Worm (Caenorhabditis elegans): ENCODE results near the gene oga-1.

Gene oga-1

ce11 chrX:9336227-9336626, 11.0 kb downstream of the oga-1 start:
- TF ChIP-seq blmp-1 (tag; optimal IDR thresholded peaks at IDR 0.05): peak; percentile 20
- no peak for TF ChIP-seq tbx-2 (tag; optimal IDR thresholded peaks at IDR 0.05)
- no peak for TF ChIP-seq ceh-90 (tag; optimal IDR thresholded peaks at IDR 0.05)
- peak in 1 of 6 experiments; percentile 24 for TF ChIP-seq elt-3 (tag; optimal IDR thresholded peaks at IDR 0.05)
- TF ChIP-seq nhr-85 (tag): peak; percentile 51

ce11 chrX:9330721-9331212, 16.5 kb downstream of the oga-1 start, which contains the start of gene T20B5.2:
Gene T20B5.2, plus strand, starts transcription at chrX:9331162.
- peak; percentile 59 for TF ChIP-seq tbx-2 (tag; optimal IDR thresholded peaks at IDR 0.05)
- peak; percentile 27 for TF ChIP-seq nhr-77 (tag; optimal IDR thresholded peaks at IDR 0.05)
- TF ChIP-seq pax-3 (tag; optimal IDR thresholded peaks at IDR 0.05): no peak
- peak; percentile 26 for TF ChIP-seq sup-37 (GFP tag; optimal IDR thresholded peaks at IDR 0.05)
- TF ChIP-seq egl-13 (tag; optimal IDR thresholded peaks at IDR 0.05): no peak
- TF ChIP-seq zag-1 (tag; optimal IDR thresholded peaks at IDR 0.05): no peak
- TF ChIP-seq nhr-28 (tag; optimal IDR thresholded peaks at IDR 0.05): no peak
- TF ChIP-seq ztf-4 (tag; optimal IDR thresholded peaks at IDR 0.05): no peak
- TF ChIP-seq skn-1 (tag; optimal IDR thresholded peaks at IDR 0.05): no peak
- TF ChIP-seq lin-14 (GFP tag; optimal IDR thresholded peaks at IDR 0.05): peak; percentile 36

ce11 chrX:9324962-9325361, 22.3 kb downstream of the oga-1 start:
- TF ChIP-seq nhr-90 (tag; optimal IDR thresholded peaks at IDR 0.05; ENCODE audit: poor library complexity): no peak
- peak; percentile 18 for TF ChIP-seq fkh-8 (tag; optimal IDR thresholded peaks at IDR 0.05)
- TF ChIP-seq nhr-47 (tag; optimal IDR thresholded peaks at IDR 0.05): peak; percentile 53
- TF ChIP-seq vab-15 (tag; optimal IDR thresholded peaks at IDR 0.05): no peak
- no peak for TF ChIP-seq zip-4 (GFP tag; optimal IDR thresholded peaks at IDR 0.05)
- peak; percentile 31 for TF ChIP-seq nhr-71 (tag; optimal IDR thresholded peaks at IDR 0.05)
- no peak for TF ChIP-seq ceh-63 (GFP tag; optimal IDR thresholded peaks at IDR 0.05)
- no peak for TF ChIP-seq nhr-76 (tag; optimal IDR thresholded peaks at IDR 0.05)
- no peak for TF ChIP-seq sox-4 (tag; optimal IDR thresholded peaks at IDR 0.05)
- TF ChIP-seq mep-1 (tag; optimal IDR thresholded peaks at IDR 0.05): no peak
- TF ChIP-seq lir-3 (tag; optimal IDR thresholded peaks at IDR 0.05; ENCODE audit: poor library complexity): no peak
- no peak for TF ChIP-seq dsc-1 (tag; optimal IDR thresholded peaks at IDR 0.05)
- TF ChIP-seq lin-14 (GFP tag; optimal IDR thresholded peaks at IDR 0.05): peak; percentile 51

DNA sequence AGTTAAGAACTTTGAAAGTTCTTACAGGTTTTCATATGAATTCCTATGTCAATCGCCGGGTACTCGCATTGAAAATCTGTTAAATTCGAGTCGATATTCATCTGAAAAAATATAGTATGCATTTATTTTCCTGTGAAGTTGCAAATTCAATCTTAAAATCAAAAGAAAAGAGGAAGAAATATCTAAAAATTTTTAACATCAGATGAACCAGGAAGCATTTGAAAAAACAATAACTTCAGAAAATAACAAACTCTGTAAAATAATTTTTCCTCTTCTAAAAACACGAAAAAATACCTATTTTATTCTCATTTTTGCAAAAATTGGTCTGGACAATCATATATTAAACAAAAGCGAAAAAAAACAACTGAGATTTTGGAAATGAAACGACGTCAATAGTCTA, 28.1 kb downstream of the oga-1 start, which contains the start of gene npr-7:
npr-7 (minus strand) TSS at position 101 of the 400 bp plus-strand sequence.
- TF ChIP-seq nhr-90 (tag; optimal IDR thresholded peaks at IDR 0.05; ENCODE audit: poor library complexity) (no peak), ztf-4 (tag; optimal IDR thresholded peaks at IDR 0.05) (no peak), F16B12.6 (tag; optimal IDR thresholded peaks at IDR 0.05) (no peak), ceh-90 (tag; optimal IDR thresholded peaks at IDR 0.05) (no peak), nhr-77 (tag; optimal IDR thresholded peaks at IDR 0.05) (no peak), fkh-10 (GFP tag; optimal IDR thresholded peaks at IDR 0.05) (no peak), pax-3 (tag; optimal IDR thresholded peaks at IDR 0.05) (no peak)

DNA sequence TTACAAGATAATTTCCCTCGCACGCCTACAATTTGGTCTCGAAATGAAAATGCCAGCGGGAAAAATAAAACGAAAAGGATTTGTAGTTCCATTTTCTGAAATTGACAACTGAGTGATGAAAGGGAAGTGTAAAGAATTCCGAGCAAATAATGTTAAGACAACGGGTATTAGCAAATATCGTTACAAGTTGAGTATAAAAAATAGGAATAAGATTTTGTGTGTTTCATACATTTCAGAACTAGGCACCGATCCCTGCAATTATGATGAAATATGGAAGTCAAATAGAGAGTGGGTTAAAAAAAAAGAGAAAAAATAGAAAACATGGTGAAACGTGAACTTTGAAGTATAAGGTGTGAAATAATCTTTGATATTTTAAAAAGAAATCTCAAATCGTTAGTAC, 32.8 kb downstream of the oga-1 start, which contains the start of gene ttr-38:
ttr-38 (minus strand) TSS at position 101 of the 400 bp plus-strand sequence.
- TF ChIP-seq dsc-1 (tag; optimal IDR thresholded peaks at IDR 0.05) (no peak), lsy-2 (tag; optimal IDR thresholded peaks at IDR 0.05) (no peak), ztf-11 (tag; optimal IDR thresholded peaks at IDR 0.05) (no peak), aly-2 (tag; optimal IDR thresholded peaks at IDR 0.05) (no peak), vab-15 (tag; optimal IDR thresholded peaks at IDR 0.05) (no peak), nhr-77 (tag; optimal IDR thresholded peaks at IDR 0.05) (no peak), ces-1 (GFP tag; optimal IDR thresholded peaks at IDR 0.05) (no peak), nhr-47 (tag; optimal IDR thresholded peaks at IDR 0.05) (no peak), jun-1 (tag; optimal IDR thresholded peaks at IDR 0.05) (no peak), mef-2 (tag; optimal IDR thresholded peaks at IDR 0.05) (no peak), ceh-90 (tag; optimal IDR thresholded peaks at IDR 0.05) (no peak), fos-1 (tag; optimal IDR thresholded peaks at IDR 0.05) (no peak), unc-30 (tag; optimal IDR thresholded peaks at IDR 0.05) (no peak), xbp-1 (tag; optimal IDR thresholded peaks at IDR 0.05) (no peak), egl-13 (tag; optimal IDR thresholded peaks at IDR 0.05) (no peak), ceh-88 (GFP tag; IDR thresholded peaks at IDR 0.05) (no peak), lin-14 (GFP tag; optimal IDR thresholded peaks at IDR 0.05) (no peak)

Data from whole organism, L1 larva.